Worm (Caenorhabditis elegans): ENCODE results near the gene lsy-2.

lsy-2 gene

ce11 chrX:2089434-2089833 lies at the start of gene lsy-2:
lsy-2 (plus strand) TSS chrX:2089704.
- TF ChIP-seq W03F9.2 (tag; optimal IDR thresholded peaks at IDR 0.05) (no peak), him-1 (tag; optimal IDR thresholded peaks at IDR 0.05) (no peak), dao-5 (tag; optimal IDR thresholded peaks at IDR 0.05) (no peak)

ce11 chrX:2040877-2041276 lies 48.6 kb upstream of the lsy-2 start:
- TF ChIP-seq dao-5 (tag; optimal IDR thresholded peaks at IDR 0.05) = no peak
- no peak for TF ChIP-seq W03F9.2 (tag; optimal IDR thresholded peaks at IDR 0.05)
- TF ChIP-seq him-1 (tag; optimal IDR thresholded peaks at IDR 0.05) = no peak

- TF ChIP-seq dao-5 (tag; optimal IDR thresholded peaks at IDR 0.05) (no peak), W03F9.2 (tag; optimal IDR thresholded peaks at IDR 0.05) (no peak), him-1 (tag; optimal IDR thresholded peaks at IDR 0.05) (no peak)
Observed at ce11 chrX:2041448-2042138, 47.9 kb upstream of the lsy-2 start.

ce11 chrX:2042621-2043020 lies 46.9 kb upstream of the lsy-2 start:
- TF ChIP-seq him-1 (tag; optimal IDR thresholded peaks at IDR 0.05) (no peak), dao-5 (tag; optimal IDR thresholded peaks at IDR 0.05) (no peak), W03F9.2 (tag; optimal IDR thresholded peaks at IDR 0.05) (no peak)

- TF ChIP-seq him-1 (tag; optimal IDR thresholded peaks at IDR 0.05) (no peak), dao-5 (tag; optimal IDR thresholded peaks at IDR 0.05) (no peak), W03F9.2 (tag; optimal IDR thresholded peaks at IDR 0.05) (no peak)
Observed at ce11 chrX:2043224-2043623, 46.3 kb upstream of the lsy-2 start.

- TF ChIP-seq dao-5 (tag; optimal IDR thresholded peaks at IDR 0.05) = no peak
Observed at ce11 chrX:2044541-2045168, 44.8 kb upstream of the lsy-2 start.

- no peak for TF ChIP-seq W03F9.2 (tag; optimal IDR thresholded peaks at IDR 0.05)
- TF ChIP-seq him-1 (tag; optimal IDR thresholded peaks at IDR 0.05) = no peak
- TF ChIP-seq dao-5 (tag; optimal IDR thresholded peaks at IDR 0.05) = no peak
Observed at ce11 chrX:2045603-2046002, 43.9 kb upstream of the lsy-2 start.

ce11 chrX:2046124-2046722 lies 43.3 kb upstream of the lsy-2 start, which contains the start of gene igcm-4:
igcm-4 (minus strand) TSS chrX:2046360.
- no peak for TF ChIP-seq him-1 (tag; optimal IDR thresholded peaks at IDR 0.05)
- no peak for TF ChIP-seq dao-5 (tag; optimal IDR thresholded peaks at IDR 0.05)
- TF ChIP-seq W03F9.2 (tag; optimal IDR thresholded peaks at IDR 0.05) = no peak

ce11 chrX:2047208-2047946 lies 42.1 kb upstream of the lsy-2 start:
- no peak for TF ChIP-seq W03F9.2 (tag; optimal IDR thresholded peaks at IDR 0.05)
- TF ChIP-seq dao-5 (tag; optimal IDR thresholded peaks at IDR 0.05) = no peak
- no peak for TF ChIP-seq him-1 (tag; optimal IDR thresholded peaks at IDR 0.05)

- TF ChIP-seq W03F9.2 (tag; optimal IDR thresholded peaks at IDR 0.05) = no peak
- no peak for TF ChIP-seq him-1 (tag; optimal IDR thresholded peaks at IDR 0.05)
- TF ChIP-seq dao-5 (tag; optimal IDR thresholded peaks at IDR 0.05) = no peak
Observed at ce11 chrX:2048865-2049405, 40.6 kb upstream of the lsy-2 start.

- TF ChIP-seq dao-5 (tag; optimal IDR thresholded peaks at IDR 0.05) = no peak
- TF ChIP-seq W03F9.2 (tag; optimal IDR thresholded peaks at IDR 0.05) = no peak
- TF ChIP-seq him-1 (tag; optimal IDR thresholded peaks at IDR 0.05) = no peak
Observed at ce11 chrX:2050212-2050611, 39.3 kb upstream of the lsy-2 start.

ce11 chrX:2051602-2052001 lies 37.9 kb upstream of the lsy-2 start, which contains the start of gene Y102A11A.1:
Y102A11A.1 (plus strand) TSS chrX:2051824.
- TF ChIP-seq dao-5 (tag; optimal IDR thresholded peaks at IDR 0.05) = no peak
- TF ChIP-seq him-1 (tag; optimal IDR thresholded peaks at IDR 0.05) = no peak
- TF ChIP-seq W03F9.2 (tag; optimal IDR thresholded peaks at IDR 0.05) = no peak

- TF ChIP-seq him-1 (tag; optimal IDR thresholded peaks at IDR 0.05) (no peak), dao-5 (tag; optimal IDR thresholded peaks at IDR 0.05) (no peak), W03F9.2 (tag; optimal IDR thresholded peaks at IDR 0.05) (no peak)
Observed at ce11 chrX:2064730-2065129, 24.8 kb upstream of the lsy-2 start, which contains the start of gene F49H12.7. F49H12.7 (plus strand) TSS chrX:2065030.
